Fruit fly (Drosophila melanogaster): ENCODE results near the gene CG4161.

Gene CG4161

dm6 chr2L:15405919-15406318, 27.2 kb upstream of the CG4161 start:
- TF ChIP-seq Med (GFP tag) (no peak), Elba2 (GFP tag; optimal IDR thresholded peaks at IDR 0.05) (no peak), Drgx (GFP tag; IDR thresholded peaks at IDR 0.05) (no peak), nom (GFP tag; optimal IDR thresholded peaks at IDR 0.05) (peak; percentile 43), CG17568 (GFP tag; optimal IDR thresholded peaks at IDR 0.05) (no peak), Ets65A (GFP tag) (peak; percentile 79), dimm (GFP tag; IDR thresholded peaks at IDR 0.05) (no peak)

DNA sequence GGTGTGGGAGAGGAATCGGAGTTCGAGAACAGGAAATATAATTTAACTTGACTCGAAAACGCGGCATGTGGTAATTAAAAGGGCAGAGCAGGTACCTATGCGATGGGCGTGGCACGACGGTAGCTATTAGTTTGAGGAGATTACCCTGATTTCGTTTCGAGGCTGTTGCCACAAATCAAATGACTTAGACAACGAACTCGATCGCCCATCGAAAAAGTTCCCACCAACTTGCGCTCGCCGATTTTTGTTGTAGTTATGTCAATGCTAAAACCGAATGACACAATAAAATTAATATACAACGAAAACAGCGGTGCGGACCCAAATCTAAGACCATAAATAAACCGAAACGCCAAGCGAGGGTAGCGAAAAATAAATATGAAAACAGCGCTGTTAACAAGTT, 26.1 kb upstream of the CG4161 start:
- TF ChIP-seq Ets65A (GFP tag): peak; percentile 71
- TF ChIP-seq CG11247 (GFP tag; IDR thresholded peaks at IDR 0.05): peak; percentile 51; the same call in 1 of the 2 replicates
- no peak for TF ChIP-seq Fer3 (tag; optimal IDR thresholded peaks at IDR 0.05)

- TF ChIP-seq sens (GFP tag) (peak; percentile 17), CG9876 (GFP tag; optimal IDR thresholded peaks at IDR 0.05) (no peak)
Measured at dm6 chr2L:15407514-15407913, 25.6 kb upstream of the CG4161 start.

DNA sequence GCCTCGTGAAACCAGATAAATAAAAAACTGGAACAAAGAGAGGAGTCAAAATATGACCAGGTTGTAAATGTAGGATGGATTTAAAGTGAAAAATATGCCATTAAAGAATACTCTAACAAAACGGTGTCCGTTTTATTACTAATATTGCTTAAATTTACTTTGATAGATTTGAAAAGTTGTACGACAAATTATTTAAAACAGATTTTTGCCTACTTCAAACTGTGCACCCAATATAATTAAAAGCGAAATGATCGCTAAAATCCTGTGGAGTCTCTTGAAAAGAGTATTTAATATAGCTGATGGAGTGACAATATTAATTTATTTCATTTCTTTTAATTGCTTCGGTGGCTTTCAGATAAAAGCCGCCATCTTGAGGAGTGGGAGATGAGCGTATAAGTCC, 24.0 kb upstream of the CG4161 start:
- TF ChIP-seq Lim3 (GFP tag; IDR thresholded peaks at IDR 0.05) (no peak), onecut (GFP tag; IDR thresholded peaks at IDR 0.05) (no peak), abd-A (tag; optimal IDR thresholded peaks at IDR 0.05) (peak; percentile 5), sens (GFP tag) (peak; percentile 70), D19A (tag; optimal IDR thresholded peaks at IDR 0.05) (peak; percentile 78), CG2712 (tag; optimal IDR thresholded peaks at IDR 0.05) (peak; percentile 1)

dm6 chr2L:15410250-15410649, 22.9 kb upstream of the CG4161 start:
- no peak for TF ChIP-seq inv (GFP tag; IDR thresholded peaks at IDR 0.05; ENCODE audit: partially characterized antibody)
- no peak for TF ChIP-seq fru (optimal IDR thresholded peaks at IDR 0.05)
- no peak for TF ChIP-seq Dfd (GFP tag; optimal IDR thresholded peaks at IDR 0.05)

DNA sequence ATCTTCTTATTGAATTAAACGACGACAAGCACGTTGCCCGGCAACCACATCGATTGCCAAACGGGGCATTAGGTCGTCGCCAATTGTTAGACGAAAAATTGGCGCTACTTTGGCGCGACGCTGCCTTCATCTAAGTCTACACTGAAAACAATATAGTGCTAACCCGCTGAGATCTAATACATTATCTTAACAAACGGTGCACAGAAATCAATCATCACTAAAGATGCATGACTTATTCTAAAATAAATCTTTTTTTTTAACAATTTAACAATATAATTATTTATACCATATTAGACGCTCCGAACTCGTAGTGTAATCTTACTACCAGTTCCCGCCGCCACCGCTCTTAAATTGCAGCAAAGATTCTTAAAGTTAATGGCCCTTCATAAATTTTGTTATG, 21.3 kb upstream of the CG4161 start:
- TF ChIP-seq crc (GFP tag; optimal IDR thresholded peaks at IDR 0.05): no peak
- TF ChIP-seq CG2120 (GFP tag; optimal IDR thresholded peaks at IDR 0.05): no peak
- no peak for TF ChIP-seq Xbp1 (GFP tag; optimal IDR thresholded peaks at IDR 0.05)
- TF ChIP-seq cato (GFP tag; optimal IDR thresholded peaks at IDR 0.05; ENCODE audit: borderline replicate concordance): no peak
- TF ChIP-seq dimm (GFP tag; IDR thresholded peaks at IDR 0.05): no peak
- no peak for TF ChIP-seq Dfd (GFP tag; optimal IDR thresholded peaks at IDR 0.05)
- TF ChIP-seq CG31365 (tag; optimal IDR thresholded peaks at IDR 0.05): no peak
- no peak for TF ChIP-seq Mrtf (GFP tag; IDR thresholded peaks at IDR 0.05)
- peak; percentile 6; the same call in 1 of the 3 replicates for TF ChIP-seq zfh1 (GFP tag; IDR thresholded peaks at IDR 0.05)
- peak; percentile 6 for TF ChIP-seq gem (tag; optimal IDR thresholded peaks at IDR 0.05)
- TF ChIP-seq CG2889 (GFP tag; IDR thresholded peaks at IDR 0.05): no peak
- TF ChIP-seq prd (optimal IDR thresholded peaks at IDR 0.05): no peak
- peak; percentile 45; the same call in 1 of the 3 replicates for TF ChIP-seq prd (GFP tag; IDR thresholded peaks at IDR 0.05)
- TF ChIP-seq stwl (tag; optimal IDR thresholded peaks at IDR 0.05): no peak
- TF ChIP-seq grn (GFP tag; optimal IDR thresholded peaks at IDR 0.05): no peak
- TF ChIP-seq CG17186 (GFP tag; optimal IDR thresholded peaks at IDR 0.05): no peak
- no peak for TF ChIP-seq Spps (tag; optimal IDR thresholded peaks at IDR 0.05)
- no peak for TF ChIP-seq tna (GFP tag; IDR thresholded peaks at IDR 0.05; ENCODE audit: partially characterized antibody)
- TF ChIP-seq CG4617 (GFP tag; optimal IDR thresholded peaks at IDR 0.05; ENCODE audit: borderline replicate concordance): no peak
- TF ChIP-seq Doc2 (GFP tag; IDR thresholded peaks at IDR 0.05): no peak
